Fruit fly (Drosophila melanogaster) S2 (cell line): ENCODE results near the gene cype.

Experiments used
- CG8478 ChIP-seq: fragments of >200 bp; optimal IDR thresholded peaks from 2 replicates; lab custom pipeline; 2018
- CTCF ChIP-seq, 2 experiments: fragments of >200 bp; optimal IDR thresholded peaks; 2 replicates each; lab custom pipeline; 2018

The cype gene

dm6 chr2L:5341015-5341608 is 14.1 kb downstream of the cype start:
- TF ChIP-seq CG8478 (no peak), CTCF (optimal IDR thresholded peaks at IDR 0.05; lab: Kevin White, UChicago) (no peak)

- no peak for TF ChIP-seq CG8478
- no peak for TF ChIP-seq CTCF (optimal IDR thresholded peaks at IDR 0.05; lab: Kevin White, UChicago)
Observed at dm6 chr2L:5342119-5342817, 15.2 kb downstream of the cype start, which contains the start of gene Acsf2. Gene Acsf2, minus strand, starts transcription at chr2L:5342234.

- no peak for TF ChIP-seq CTCF (optimal IDR thresholded peaks at IDR 0.05; lab: Kevin White, UChicago)
- no peak for TF ChIP-seq CG8478
Observed at dm6 chr2L:5345900-5346299, 18.9 kb downstream of the cype start, which contains the start of gene nompC. Gene nompC, plus strand, starts transcription at chr2L:5346200.

dm6 chr2L:5348591-5348990 is 21.6 kb downstream of the cype start:
- TF ChIP-seq CTCF (optimal IDR thresholded peaks at IDR 0.05; lab: Kevin White, UChicago) = no peak
- TF ChIP-seq CG8478 = no peak

- TF ChIP-seq CG8478 (no peak), CTCF (optimal IDR thresholded peaks at IDR 0.05; lab: Kevin White, UChicago) (no peak)
Observed at dm6 chr2L:5353454-5353853, 26.4 kb downstream of the cype start.

dm6 chr2L:5362351-5362750 is 35.3 kb downstream of the cype start:
- TF ChIP-seq CTCF (optimal IDR thresholded peaks at IDR 0.05; lab: Kevin White, UChicago) (no peak), CG8478 (no peak)

dm6 chr2L:5365841-5366240 is 38.8 kb downstream of the cype start:
- TF ChIP-seq CTCF (optimal IDR thresholded peaks at IDR 0.05; lab: Kevin White, UChicago) = peak; percentile 61 to 88
- TF ChIP-seq CG8478 = no peak

- TF ChIP-seq CG8478 (no peak), CTCF (optimal IDR thresholded peaks at IDR 0.05; lab: Kevin White, UChicago) (no peak)
Observed at dm6 chr2L:5367983-5368382, 41.0 kb downstream of the cype start.

- TF ChIP-seq CG8478 = no peak
- TF ChIP-seq CTCF (optimal IDR thresholded peaks at IDR 0.05; lab: Kevin White, UChicago) = no peak
Observed at dm6 chr2L:5372552-5372951, 45.5 kb downstream of the cype start.

dm6 chr2L:5374216-5374615 is 47.2 kb downstream of the cype start:
- no peak for TF ChIP-seq CTCF (optimal IDR thresholded peaks at IDR 0.05; lab: Kevin White, UChicago)
- no peak for TF ChIP-seq CG8478

- no peak for TF ChIP-seq CG8478
Observed at dm6 chr2L:5374989-5375388, 48.0 kb downstream of the cype start.

dm6 chr2L:5376442-5376841 is 49.4 kb downstream of the cype start:
- TF ChIP-seq CG8478 (no peak), CTCF (optimal IDR thresholded peaks at IDR 0.05; lab: Kevin White, UChicago) (no peak)
